Worm (Caenorhabditis elegans) whole organism, midembryonic: Measurements from ENCODE around the gene F43G6.16.

Experiments
- T22C8.4 ChIP-seq: fragments of 200-800 bp; sonication (Bioruptor generic); IDR thresholded peaks from 2 replicates; pipeline ENCODE4 v1.3.6; 2022; ENCODE audit warnings: missing genetic modification characterization, missing compliant biosample characterization
- cog-1 ChIP-seq: sonication (generic microtip); optimal IDR thresholded peaks from 2 replicates; lab custom pipeline; 2016; ENCODE audit warnings: missing genetic modification characterization, missing compliant biosample characterization
- flt-1 ChIP-seq: fragments of 200-800 bp; sonication (Bioruptor generic); IDR thresholded peaks from 2 replicates; pipeline ENCODE4 v1.3.6; 2022; ENCODE audit warnings: missing genetic modification characterization, missing compliant biosample characterization
- klf-2 ChIP-seq: fragments of 200-800 bp; sonication (Bioruptor generic); conservative IDR thresholded peaks from 2 replicates; pipeline ENCODE4 v1.3.6; 2022; ENCODE audit warnings: missing genetic modification reagents, missing genetic modification characterization, missing compliant biosample characterization
- med-1 ChIP-seq: sonication (generic microtip); optimal IDR thresholded peaks from 2 replicates; lab custom pipeline; 2017; ENCODE audit warnings: missing genetic modification characterization, mild to moderate bottlenecking, missing compliant biosample characterization, antibody characterized with exemption, missing genetic modification reagents; ENCODE audit not compliant: insufficient read depth
- tab-1 ChIP-seq: fragments of 200-800 bp; sonication (Bioruptor generic); IDR thresholded peaks from 2 replicates; pipeline ENCODE4 v1.3.6; 2022; ENCODE audit warnings: missing genetic modification characterization, missing compliant biosample characterization
- ztf-23 ChIP-seq: fragments of 200-800 bp; sonication (Bioruptor generic); IDR thresholded peaks from 2 replicates; pipeline ENCODE4 v1.3.6; 2022; ENCODE audit warnings: missing genetic modification reagents, missing genetic modification characterization, missing compliant biosample characterization
- ztf-29 ChIP-seq: fragments of 200-800 bp; sonication (Bioruptor generic); IDR thresholded peaks from 2 replicates; pipeline ENCODE4 v1.3.6; 2022; ENCODE audit warnings: missing genetic modification reagents, missing genetic modification characterization, missing compliant biosample characterization

DNA sequence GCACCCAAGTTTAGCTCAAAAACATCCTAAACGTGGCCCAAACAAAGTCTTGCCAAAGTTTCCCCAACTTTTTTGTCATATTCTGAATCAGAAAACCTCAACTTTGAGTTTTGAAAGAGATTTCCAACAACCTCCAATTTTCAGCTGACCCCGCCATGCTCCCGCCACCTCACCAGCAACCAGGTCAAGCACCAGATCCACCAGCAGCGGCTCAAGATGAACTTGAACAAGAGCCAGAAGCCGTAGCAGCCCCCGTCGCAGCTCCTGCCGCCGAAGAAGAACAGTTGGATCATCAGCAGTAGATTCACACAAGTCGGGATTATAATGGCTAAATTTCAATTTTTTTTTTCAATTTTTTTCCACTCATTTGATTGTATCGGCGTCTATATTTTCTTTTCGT lies 28.8 kb upstream of the F43G6.16 start:
- no peak for TF ChIP-seq T22C8.4 (GFP tag; lab: Robert Waterston, UW)
- TF ChIP-seq flt-1: no peak
- TF ChIP-seq ztf-29 (GFP tag; lab: Robert Waterston, UW): no peak
- no peak for TF ChIP-seq med-1 (GFP tag; lab: Kevin White, UChicago)
- no peak for TF ChIP-seq tab-1 (GFP tag; lab: Robert Waterston, UW)
- no peak for TF ChIP-seq ztf-23
- no peak for TF ChIP-seq klf-2 (GFP tag; lab: Robert Waterston, UW)
- no peak for TF ChIP-seq cog-1 (tag; lab: Kevin White, UChicago)
